Fruit fly (Drosophila melanogaster): ENCODE results near the gene janB.

The janB gene

dm6 chr3R:30076088-30076487, 37.6 kb upstream of the janB start (continued):
- peak; percentile 71 for TF ChIP-seq CG10631 (GFP tag; optimal IDR thresholded peaks at IDR 0.05)
- peak; percentile 55; the same call in 2 of the 3 replicates for TF ChIP-seq CG8119 (GFP tag; IDR thresholded peaks at IDR 0.05)
- TF ChIP-seq Sox102F (GFP tag; optimal IDR thresholded peaks at IDR 0.05): peak; percentile 51
- peak; percentile 51 for TF ChIP-seq achi (GFP tag; optimal IDR thresholded peaks at IDR 0.05)
- TF ChIP-seq CG11762 (GFP tag; optimal IDR thresholded peaks at IDR 0.05; ENCODE audit: insufficient read depth): peak; percentile 36
- TF ChIP-seq Sox15 (GFP tag; optimal IDR thresholded peaks at IDR 0.05): peak; percentile 39
- peak; percentile 63; the same call in 2 of the 3 replicates for TF ChIP-seq eg (GFP tag; IDR thresholded peaks at IDR 0.05)
- TF ChIP-seq CG4318 (GFP tag; optimal IDR thresholded peaks at IDR 0.05): peak; percentile 58

DNA sequence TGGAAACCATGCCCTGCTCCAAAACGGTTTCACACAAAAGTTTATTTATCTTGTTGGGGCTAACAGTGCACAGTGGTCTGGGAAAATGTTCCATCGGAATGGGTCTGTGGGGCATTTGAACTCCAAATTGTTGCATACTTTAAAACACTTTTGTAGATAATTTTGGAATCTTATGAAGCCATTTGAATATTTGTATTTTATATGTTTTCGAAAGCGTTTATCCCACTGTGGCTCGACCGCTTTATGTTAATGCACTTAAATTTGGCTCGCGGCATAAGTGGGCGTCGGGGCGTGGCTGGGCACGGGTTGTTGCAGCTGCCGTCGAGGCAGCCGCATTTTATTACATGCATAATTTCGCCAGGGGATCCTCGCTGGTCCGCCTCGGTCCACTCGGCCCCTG, 33.3 kb upstream of the janB start:
- no peak for TF ChIP-seq CG4318 (GFP tag; optimal IDR thresholded peaks at IDR 0.05)
- peak; percentile 36 for TF ChIP-seq Sox102F (GFP tag; optimal IDR thresholded peaks at IDR 0.05)
- TF ChIP-seq CG6854 (GFP tag; optimal IDR thresholded peaks at IDR 0.05): no peak
- 0 out of 2 replicates have a peak, but pooled peaks have one; percentile 38 for TF ChIP-seq CG15336 (GFP tag; IDR thresholded peaks at IDR 0.05)
- no peak for TF ChIP-seq CG8319 (GFP tag; optimal IDR thresholded peaks at IDR 0.05)
- TF ChIP-seq CG32006 (GFP tag; optimal IDR thresholded peaks at IDR 0.05): peak; percentile 32
- no peak for TF ChIP-seq CG10669 (GFP tag; optimal IDR thresholded peaks at IDR 0.05)
- no peak for TF ChIP-seq spab (GFP tag; optimal IDR thresholded peaks at IDR 0.05)
- no peak for TF ChIP-seq Eip93F (GFP tag; optimal IDR thresholded peaks at IDR 0.05)
- TF ChIP-seq Ets96B (tag; optimal IDR thresholded peaks at IDR 0.05): no peak
- TF ChIP-seq CG1621 (tag; optimal IDR thresholded peaks at IDR 0.05): no peak
- no peak for TF ChIP-seq CG11762 (GFP tag; optimal IDR thresholded peaks at IDR 0.05; ENCODE audit: insufficient read depth)
- peak; percentile 48 for TF ChIP-seq Hr39 (GFP tag; optimal IDR thresholded peaks at IDR 0.05)
- no peak for TF ChIP-seq fd85E (GFP tag; optimal IDR thresholded peaks at IDR 0.05)
- peak; percentile 5 for TF ChIP-seq CG34406 (GFP tag; optimal IDR thresholded peaks at IDR 0.05)
- TF ChIP-seq Gug (GFP tag; IDR thresholded peaks at IDR 0.05): no peak
- peak; percentile 44 for TF ChIP-seq CG31627 (GFP tag; optimal IDR thresholded peaks at IDR 0.05)
- TF ChIP-seq lz (GFP tag; optimal IDR thresholded peaks at IDR 0.05): peak; percentile 17
- peak; percentile 7 for TF ChIP-seq Sox14 (GFP tag; optimal IDR thresholded peaks at IDR 0.05)
- TF ChIP-seq dsx (GFP tag; optimal IDR thresholded peaks at IDR 0.05; ENCODE audit: poor library complexity, severe bottlenecking): no peak
- TF ChIP-seq fd59A (GFP tag; optimal IDR thresholded peaks at IDR 0.05): no peak
- no peak for TF ChIP-seq Lpt (GFP tag; optimal IDR thresholded peaks at IDR 0.05)
- peak; percentile 19 for TF ChIP-seq vri (GFP tag; optimal IDR thresholded peaks at IDR 0.05)
- peak; percentile 37 for TF ChIP-seq acj6 (GFP tag; optimal IDR thresholded peaks at IDR 0.05)
- TF ChIP-seq cyc (GFP tag; optimal IDR thresholded peaks at IDR 0.05): peak; percentile 40
- no peak for TF ChIP-seq dac (GFP tag; optimal IDR thresholded peaks at IDR 0.05)
- TF ChIP-seq CG3919 (GFP tag; optimal IDR thresholded peaks at IDR 0.05): peak; percentile 43
- TF ChIP-seq Hr38 (GFP tag; optimal IDR thresholded peaks at IDR 0.05): no peak
- no peak for TF ChIP-seq CG10631 (GFP tag; optimal IDR thresholded peaks at IDR 0.05)
- TF ChIP-seq fkh (GFP tag; optimal IDR thresholded peaks at IDR 0.05): no peak
- peak; percentile 64 for TF ChIP-seq topi (GFP tag; optimal IDR thresholded peaks at IDR 0.05)
- TF ChIP-seq CG3032 (tag; optimal IDR thresholded peaks at IDR 0.05): no peak
- TF ChIP-seq Ets21C (GFP tag; optimal IDR thresholded peaks at IDR 0.05): peak; percentile 42
- peak; percentile 39 for TF ChIP-seq achi (GFP tag; optimal IDR thresholded peaks at IDR 0.05)
- TF ChIP-seq net (GFP tag; optimal IDR thresholded peaks at IDR 0.05): peak; percentile 10
- peak; percentile 35 for TF ChIP-seq CG6276 (GFP tag; optimal IDR thresholded peaks at IDR 0.05)
- peak; percentile 7 for TF ChIP-seq CG8632 (GFP tag; optimal IDR thresholded peaks at IDR 0.05)
- peak; percentile 44 for TF ChIP-seq esn (GFP tag; optimal IDR thresholded peaks at IDR 0.05)
- no peak for TF ChIP-seq Smox (GFP tag; optimal IDR thresholded peaks at IDR 0.05)
- TF ChIP-seq svp (GFP tag): peak; percentile 87
- TF ChIP-seq Sox15 (GFP tag; optimal IDR thresholded peaks at IDR 0.05): peak; percentile 14
- TF ChIP-seq pdm3 (GFP tag; optimal IDR thresholded peaks at IDR 0.05): no peak
- TF ChIP-seq CG8119 (GFP tag; IDR thresholded peaks at IDR 0.05): peak; percentile 42; the same call in 2 of the 3 replicates
- no peak for TF ChIP-seq CG6792 (GFP tag; optimal IDR thresholded peaks at IDR 0.05)
- TF ChIP-seq Blimp-1 (GFP tag; optimal IDR thresholded peaks at IDR 0.05): no peak
- TF ChIP-seq Hr4 (GFP tag; optimal IDR thresholded peaks at IDR 0.05): peak; percentile 37
- no peak for TF ChIP-seq salr (GFP tag; optimal IDR thresholded peaks at IDR 0.05)
- TF ChIP-seq CG16779 (tag; optimal IDR thresholded peaks at IDR 0.05): no peak

Data from whole organism, prepupa.